Fruit fly (Drosophila melanogaster): ENCODE data around the gene CG18094.

DNA sequence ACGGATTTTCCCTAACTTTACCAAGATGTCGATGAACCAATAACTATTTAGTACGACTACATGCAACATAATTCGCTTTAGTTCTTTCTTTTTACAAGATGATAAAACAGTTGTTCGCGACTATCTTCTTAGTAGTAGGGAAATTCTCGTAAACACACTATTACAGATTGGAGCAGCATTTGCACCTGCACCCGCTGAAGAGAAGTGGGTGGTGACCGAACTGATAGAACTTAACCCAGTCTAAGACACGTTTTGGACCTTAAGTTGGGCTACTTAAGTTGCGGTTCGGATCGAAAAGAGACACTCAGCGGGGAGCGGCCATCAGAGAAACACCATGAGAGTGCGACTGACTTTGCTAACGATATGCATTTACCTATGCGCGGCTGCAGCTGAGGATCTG is 2.9 kb upstream of the CG18094 start, which contains the start of gene CG13083:
- TF ChIP-seq toe (GFP tag; optimal IDR thresholded peaks at IDR 0.05) (no peak), kay (GFP tag; ENCODE audit: borderline replicate concordance) (no peak), CG7101 (tag; optimal IDR thresholded peaks at IDR 0.05) (no peak)
